Worm (Caenorhabditis elegans) whole organism, L1 larva: ENCODE measurements around the gene srd-66.

Experiments
- C04F5.9 ChIP-seq: sonication (generic microtip); optimal IDR thresholded peaks from 2 replicates; lab custom pipeline; 2016; ENCODE audit warnings: missing genetic modification characterization, missing compliant biosample characterization
- C34B4.2 ChIP-seq: sonication (generic microtip); optimal IDR thresholded peaks from 2 replicates; lab custom pipeline; 2017; ENCODE audit warnings: mild to moderate bottlenecking, missing genetic modification characterization, missing compliant biosample characterization
- Y116A8C.19 ChIP-seq: sonication (generic microtip); optimal IDR thresholded peaks from 2 replicates; lab custom pipeline; 2016; ENCODE audit warnings: missing compliant biosample characterization, missing genetic modification characterization, borderline replicate concordance
- aha-1 ChIP-seq: fragments of 150-350 bp; optimal IDR thresholded peaks from 2 replicates; lab custom pipeline; 2014; ENCODE audit warnings: missing biosample characterization, missing genetic modification characterization
- blmp-1 ChIP-seq: fragments of 150-350 bp; optimal IDR thresholded peaks from 2 replicates; lab custom pipeline; 2014; ENCODE audit warnings: missing biosample characterization, missing genetic modification characterization
- ceh-63 ChIP-seq: fragments of 200-800 bp; sonication (Bioruptor generic); optimal IDR thresholded peaks from 2 replicates; lab custom pipeline; 2018; ENCODE audit warnings: mild to moderate bottlenecking, missing genetic modification characterization, missing compliant biosample characterization
- ceh-90 ChIP-seq: sonication (generic microtip); optimal IDR thresholded peaks from 2 replicates; lab custom pipeline; 2016; ENCODE audit warnings: missing genetic modification characterization, missing compliant biosample characterization
- ces-1 ChIP-seq: fragments of 150-350 bp; optimal IDR thresholded peaks from 2 replicates; lab custom pipeline; 2014; ENCODE audit warnings: missing biosample characterization, missing genetic modification reagents, missing genetic modification characterization
- dsc-1 ChIP-seq: sonication (generic microtip); optimal IDR thresholded peaks from 2 replicates; lab custom pipeline; 2016; ENCODE audit warnings: mild to moderate bottlenecking, missing genetic modification characterization, missing compliant biosample characterization
- efl-3 ChIP-seq: fragments of 200-800 bp; sonication (Bioruptor generic); optimal IDR thresholded peaks from 2 replicates; lab custom pipeline; 2018; ENCODE audit warnings: mild to moderate bottlenecking, missing genetic modification characterization, missing compliant biosample characterization
- egl-27 ChIP-seq, 2 experiments: fragments of 150-350 bp in 1 of 2; sonication (generic microtip); optimal IDR thresholded peaks; 3 replicates each; lab custom pipeline; 2017 to 2018; ENCODE audit warnings: missing biosample characterization in 2 of 2, missing genetic modification characterization in 2 of 2, missing genetic modification reagents in 2 of 2
- ets-5 ChIP-seq: fragments of 200-800 bp; sonication (Bioruptor generic); IDR thresholded peaks from 2 replicates; pipeline ENCODE4 v1.3.6; 2022; ENCODE audit warnings: missing genetic modification characterization, missing compliant biosample characterization
- fkh-4 ChIP-seq: sonication (generic microtip); optimal IDR thresholded peaks from 2 replicates; lab custom pipeline; 2016; ENCODE audit warnings: missing compliant biosample characterization, missing genetic modification characterization, borderline replicate concordance
- hpl-2 ChIP-seq: fragments of 150-350 bp; optimal IDR thresholded peaks from 2 replicates; lab custom pipeline; 2014; ENCODE audit warnings: missing biosample characterization, missing genetic modification reagents, missing genetic modification characterization
- isw-1 ChIP-seq: fragments of 200-800 bp; sonication (Bioruptor generic); IDR thresholded peaks from 2 replicates; pipeline ENCODE4 v1.3.6; 2022; ENCODE audit warnings: missing genetic modification characterization, missing compliant biosample characterization
- lin-13 ChIP-seq: fragments of 150-350 bp; optimal IDR thresholded peaks from 2 replicates; lab custom pipeline; 2014; ENCODE audit warnings: missing biosample characterization, missing genetic modification reagents, missing genetic modification characterization
- lin-14 ChIP-seq: fragments of 200-800 bp; sonication (Bioruptor generic); optimal IDR thresholded peaks from 2 replicates; lab custom pipeline; 2018; ENCODE audit warnings: mild to moderate bottlenecking, missing genetic modification characterization, moderate library complexity, missing compliant biosample characterization
- lin-15B ChIP-seq: fragments of 150-350 bp; sonication (generic microtip); optimal IDR thresholded peaks from 3 replicates; lab custom pipeline; 2014; ENCODE audit warnings: missing biosample characterization, missing genetic modification characterization
- lin-39 ChIP-seq: fragments of 150-350 bp; optimal IDR thresholded peaks from 2 replicates; lab custom pipeline; 2014; ENCODE audit warnings: missing biosample characterization, missing genetic modification reagents, missing genetic modification characterization
- lir-3 ChIP-seq: sonication (generic microtip); optimal IDR thresholded peaks from 2 replicates; lab custom pipeline; 2016; ENCODE audit warnings: mild to moderate bottlenecking, missing genetic modification characterization, moderate library complexity, missing compliant biosample characterization; ENCODE audit not compliant: poor library complexity
- mab-9 ChIP-seq: fragments of 200-800 bp; sonication (Bioruptor generic); IDR thresholded peaks from 2 replicates; pipeline ENCODE4 v1.3.6; 2022; ENCODE audit warnings: missing genetic modification reagents, missing genetic modification characterization, missing compliant biosample characterization
- mef-2 ChIP-seq: fragments of 150-350 bp; optimal IDR thresholded peaks from 2 replicates; lab custom pipeline; 2014; ENCODE audit warnings: missing biosample characterization, missing genetic modification characterization
- nhr-20 ChIP-seq: sonication (generic microtip); optimal IDR thresholded peaks from 2 replicates; lab custom pipeline; 2016; ENCODE audit warnings: mild to moderate bottlenecking, missing genetic modification characterization, missing compliant biosample characterization
- nhr-237 ChIP-seq: fragments of 150-350 bp; optimal IDR thresholded peaks from 2 replicates; lab custom pipeline; 2014; ENCODE audit warnings: missing biosample characterization, missing genetic modification characterization
- nhr-71 ChIP-seq: sonication (generic microtip); optimal IDR thresholded peaks from 2 replicates; lab custom pipeline; 2016; ENCODE audit warnings: mild to moderate bottlenecking, missing genetic modification characterization, moderate library complexity, missing compliant biosample characterization
- nhr-76 ChIP-seq: sonication (generic microtip); optimal IDR thresholded peaks from 2 replicates; lab custom pipeline; 2017; ENCODE audit warnings: missing biosample characterization, missing genetic modification characterization
- nhr-85 ChIP-seq: sonication (generic microtip); peaks from one replicate; lab custom pipeline; 2016; ENCODE audit warnings: missing genetic modification characterization, inconsistent platforms, missing compliant biosample characterization
- nhr-90 ChIP-seq: sonication (generic microtip); optimal IDR thresholded peaks from 2 replicates; lab custom pipeline; 2016; ENCODE audit warnings: mild to moderate bottlenecking, missing genetic modification characterization, missing compliant biosample characterization; ENCODE audit not compliant: poor library complexity
- pax-3 ChIP-seq: fragments of 200-800 bp; sonication (Bioruptor generic); optimal IDR thresholded peaks from 2 replicates; lab custom pipeline; 2018; ENCODE audit warnings: mild to moderate bottlenecking, missing genetic modification characterization, moderate library complexity, missing compliant biosample characterization
- rnt-1 ChIP-seq: sonication (generic microtip); optimal IDR thresholded peaks from 2 replicates; lab custom pipeline; 2016; ENCODE audit warnings: mild to moderate bottlenecking, missing genetic modification characterization, moderate library complexity, missing compliant biosample characterization
- skn-1 ChIP-seq: fragments of 150-350 bp; optimal IDR thresholded peaks from 2 replicates; lab custom pipeline; 2014; ENCODE audit warnings: missing biosample characterization, missing genetic modification characterization
- sox-4 ChIP-seq: sonication (generic microtip); optimal IDR thresholded peaks from 2 replicates; lab custom pipeline; 2016; ENCODE audit warnings: missing genetic modification characterization, missing compliant biosample characterization
- sptf-1 ChIP-seq: fragments of 150-350 bp; optimal IDR thresholded peaks from 2 replicates; lab custom pipeline; 2014; ENCODE audit warnings: missing biosample characterization, missing genetic modification characterization
- sup-37 ChIP-seq: fragments of 200-800 bp; sonication (Bioruptor generic); optimal IDR thresholded peaks from 2 replicates; lab custom pipeline; 2018; ENCODE audit warnings: mild to moderate bottlenecking, missing genetic modification characterization, missing compliant biosample characterization
- unc-86 ChIP-seq: sonication (generic microtip); optimal IDR thresholded peaks from 2 replicates; lab custom pipeline; 2016; ENCODE audit warnings: missing genetic modification characterization, missing compliant biosample characterization
- unc-98 ChIP-seq: fragments of 200-800 bp; sonication (Bioruptor generic); IDR thresholded peaks from 2 replicates; pipeline ENCODE4 v1.3.6; 2022; ENCODE audit warnings: missing genetic modification characterization, missing compliant biosample characterization
- zip-4 ChIP-seq: fragments of 200-800 bp; sonication (Bioruptor generic); optimal IDR thresholded peaks from 2 replicates; lab custom pipeline; 2018; ENCODE audit warnings: mild to moderate bottlenecking, missing genetic modification characterization, moderate library complexity, missing compliant biosample characterization
- ztf-11 ChIP-seq, 2 experiments: sonication (generic microtip); optimal IDR thresholded peaks; 2 replicates each; lab custom pipeline; 2016 to 2017; ENCODE audit warnings: missing genetic modification characterization in 2 of 2, missing biosample characterization in 1 of 2, missing compliant biosample characterization in 1 of 2
- ztf-4 ChIP-seq: fragments of 150-350 bp; optimal IDR thresholded peaks from 2 replicates; lab custom pipeline; 2014; ENCODE audit warnings: missing biosample characterization, missing genetic modification characterization

The srd-66 gene

DNA sequence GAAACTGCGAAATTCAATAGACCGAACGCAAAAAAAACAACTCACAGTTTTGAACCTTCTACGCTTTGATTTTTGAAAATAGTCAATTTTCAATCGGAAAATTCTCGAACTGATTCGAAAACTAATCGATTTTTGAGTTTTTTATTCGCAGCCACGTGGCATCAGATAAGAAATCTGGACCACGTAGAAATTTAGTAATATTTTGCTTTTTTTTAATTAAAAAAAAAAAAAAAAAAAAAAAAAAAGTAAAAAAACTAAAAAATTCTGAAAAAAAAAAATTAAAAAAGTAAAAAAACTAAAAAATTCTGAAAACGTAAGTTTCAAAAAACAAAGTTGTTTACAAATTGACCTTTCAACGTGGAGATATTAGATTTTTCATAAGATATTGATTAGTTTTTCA, 5.8 kb downstream of the srd-66 start, which contains the start of gene R155.3:
Gene R155.3, minus strand, starts transcription at position 101 of the 400 bp plus-strand sequence.
- TF ChIP-seq egl-27 (tag; optimal IDR thresholded peaks at IDR 0.05; lab: Kevin White, UChicago) (no peak), mab-9 (GFP tag; lab: Robert Waterston, UW) (no peak), nhr-90 (tag; lab: Kevin White, UChicago) (no peak), Y116A8C.19 (no peak), rnt-1 (no peak), sptf-1 (no peak), lin-39 (no peak), aha-1 (no peak), isw-1 (GFP tag; lab: Robert Waterston, UW) (no peak), zip-4 (no peak)

DNA sequence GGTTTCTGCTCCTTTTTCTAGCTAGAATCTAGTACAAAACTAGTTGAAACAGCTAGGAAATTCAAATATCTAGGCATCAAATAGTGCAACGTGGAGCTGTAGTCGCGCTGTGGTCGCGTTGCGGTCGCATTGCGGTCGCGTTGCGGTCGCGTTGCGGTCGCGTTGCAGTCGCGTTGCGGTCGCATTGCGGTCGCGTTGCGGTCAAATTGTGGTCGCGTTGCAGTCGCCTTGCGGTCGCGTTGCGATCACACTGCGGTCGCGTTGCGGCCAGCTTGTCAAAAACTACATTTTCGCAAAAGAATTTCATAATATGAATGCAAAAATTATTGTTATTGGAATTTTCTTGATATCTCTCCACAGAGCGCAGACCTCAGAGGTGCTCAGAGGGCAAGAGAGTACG, 6.5 kb downstream of the srd-66 start:
- TF ChIP-seq rnt-1 (no peak), mef-2 (tag; lab: Kevin White, UChicago) (no peak), lin-14 (GFP tag; lab: Kevin White, UChicago) (no peak), nhr-76 (tag; lab: Kevin White, UChicago) (no peak), blmp-1 (tag; lab: Kevin White, UChicago) (no peak), ztf-11 (tag; optimal IDR thresholded peaks at IDR 0.05; lab: Kevin White, UChicago) (no peak), lin-15B (tag; lab: Kevin White, UChicago) (no peak), lin-13 (GFP tag; lab: Kevin White, UChicago) (no peak), egl-27 (tag; optimal IDR thresholded peaks at IDR 0.05; lab: Kevin White, UChicago) (no peak)
- TF ChIP-seq, all 84 proteins: peak for 0

- TF ChIP-seq C04F5.9 (no peak), nhr-85 (tag; lab: Kevin White, UChicago) (no peak), unc-98 (no peak), ets-5 (GFP tag; lab: Robert Waterston, UW) (no peak), efl-3 (no peak), nhr-20 (tag; lab: Kevin White, UChicago) (no peak), fkh-4 (tag; lab: Kevin White, UChicago) (no peak), skn-1 (tag; lab: Kevin White, UChicago) (no peak)
These were observed 12.0 kb downstream of the srd-66 start, which contains the start of gene R155.5 for ce11 chrIII:1970433-1970832. Gene R155.5 (minus strand): TSS chrIII:1970533.

ce11 chrIII:1969802-1970201, 12.6 kb downstream of the srd-66 start, which contains the start of gene moa-1:
Gene moa-1 (minus strand): TSS chrIII:1969902.
- TF ChIP-seq ztf-4 (tag; lab: Kevin White, UChicago) (no peak), unc-98 (no peak), nhr-237 (tag; lab: Kevin White, UChicago) (no peak), nhr-76 (tag; lab: Kevin White, UChicago) (no peak), hpl-2 (GFP tag; lab: Kevin White, UChicago) (no peak), sup-37 (no peak), sox-4 (tag; lab: Kevin White, UChicago) (no peak), blmp-1 (tag; lab: Kevin White, UChicago) (no peak), unc-86 (tag; lab: Kevin White, UChicago) (no peak), C34B4.2 (tag; lab: Kevin White, UChicago) (no peak), ceh-90 (tag; lab: Kevin White, UChicago) (no peak), nhr-71 (tag; lab: Kevin White, UChicago) (no peak), mef-2 (tag; lab: Kevin White, UChicago) (no peak), ztf-11 (tag; optimal IDR thresholded peaks at IDR 0.05; lab: Kevin White, UChicago) (no peak), zip-4 (no peak), pax-3 (no peak), lir-3 (tag; lab: Kevin White, UChicago) (no peak), ceh-63 (no peak), ces-1 (GFP tag; lab: Kevin White, UChicago) (no peak), dsc-1 (tag; lab: Kevin White, UChicago) (no peak)
